Fruit fly (Drosophila melanogaster): ENCODE results near the gene CG4025.
A peak's percentile ranks its signal among the peaks of the same experiment; 100 is the strongest.

DNA sequence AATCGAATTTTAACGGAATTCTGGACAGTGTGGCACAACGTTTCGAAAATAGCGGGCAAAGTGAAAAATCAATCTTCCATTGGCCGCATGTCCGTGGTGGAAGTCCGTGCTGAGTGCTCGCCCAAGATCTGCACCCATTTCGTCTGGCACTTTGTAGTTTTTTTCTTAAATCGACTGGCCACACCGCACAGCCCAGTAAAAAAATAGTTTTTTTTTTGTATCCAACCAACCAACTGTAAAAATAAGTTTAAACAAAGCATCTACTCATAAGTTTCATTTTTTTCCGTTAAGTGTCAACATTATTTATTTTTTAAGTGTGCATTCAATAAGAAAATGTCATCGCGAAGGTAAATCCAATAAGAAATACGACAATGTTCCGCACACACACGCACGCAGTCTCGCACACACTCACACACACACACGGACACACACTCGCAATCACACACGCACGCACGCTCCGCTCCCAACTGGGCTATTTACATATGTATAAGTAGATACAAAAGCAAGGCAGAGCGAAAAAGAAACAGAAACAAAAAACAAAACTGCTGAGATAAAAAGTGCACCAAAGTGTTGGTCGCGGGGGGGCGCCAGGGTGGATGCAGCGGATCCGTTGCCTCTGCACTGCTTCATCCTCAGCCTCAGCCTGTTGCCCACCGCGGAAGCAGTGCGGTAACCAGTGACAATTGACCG, 17.5 kb downstream of the CG4025 start, which contains the start of gene csw:
- TF ChIP-seq CG8632 (GFP tag; optimal IDR thresholded peaks at IDR 0.05) (peak; percentile 44), Gug (GFP tag; IDR thresholded peaks at IDR 0.05) (peak; percentile 54), ss (GFP tag; optimal IDR thresholded peaks at IDR 0.05) (peak; percentile 98 to 99), Eip93F (GFP tag; optimal IDR thresholded peaks at IDR 0.05) (no peak), achi (GFP tag; optimal IDR thresholded peaks at IDR 0.05) (peak; percentile 28), Sox14 (GFP tag; optimal IDR thresholded peaks at IDR 0.05) (peak; percentile 43), CG11902 (GFP tag; optimal IDR thresholded peaks at IDR 0.05) (no peak), Sox102F (GFP tag; optimal IDR thresholded peaks at IDR 0.05) (peak; percentile 17), CG6163 (GFP tag; IDR thresholded peaks at IDR 0.05) (peak; percentile 95), Hr39 (GFP tag; optimal IDR thresholded peaks at IDR 0.05) (peak; percentile 37)
